Worm (Caenorhabditis elegans) whole organism, midembryonic: ENCODE measurements around the gene clec-28.

ENCODE experiments used
- cog-1 ChIP-seq: sonication (generic microtip); optimal IDR thresholded peaks from 2 replicates; lab custom pipeline; 2016; ENCODE audit warnings: missing genetic modification characterization, missing compliant biosample characterization
- flt-1 ChIP-seq: fragments of 200-800 bp; sonication (Bioruptor generic); IDR thresholded peaks from 2 replicates; pipeline ENCODE4 v1.3.6; 2022; ENCODE audit warnings: missing genetic modification characterization, missing compliant biosample characterization
- klf-2 ChIP-seq: fragments of 200-800 bp; sonication (Bioruptor generic); conservative IDR thresholded peaks from 2 replicates; pipeline ENCODE4 v1.3.6; 2022; ENCODE audit warnings: missing genetic modification reagents, missing genetic modification characterization, missing compliant biosample characterization
- ztf-29 ChIP-seq: fragments of 200-800 bp; sonication (Bioruptor generic); IDR thresholded peaks from 2 replicates; pipeline ENCODE4 v1.3.6; 2022; ENCODE audit warnings: missing genetic modification reagents, missing genetic modification characterization, missing compliant biosample characterization

DNA sequence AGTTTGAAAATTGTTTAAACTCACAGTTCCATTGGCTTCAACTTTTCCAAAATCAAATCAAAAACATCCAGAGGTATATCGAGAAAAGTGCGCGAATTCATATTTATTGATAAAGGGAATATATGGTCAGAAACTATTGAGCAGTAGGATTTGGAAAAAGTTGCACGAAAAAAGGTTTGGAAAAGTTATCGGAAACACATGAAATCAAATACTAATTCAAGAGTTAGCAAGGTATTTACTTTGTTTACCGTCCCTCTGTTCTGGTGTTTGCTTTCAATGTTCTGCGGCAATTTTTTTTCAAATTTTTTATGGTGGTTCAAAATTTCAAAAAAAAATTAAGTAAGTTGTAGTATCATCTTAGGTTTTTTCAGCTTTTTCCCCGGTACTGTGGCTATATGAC, 33.9 kb downstream of the clec-28 start, which contains the start of gene fbxa-45:
- TF ChIP-seq cog-1 (tag; lab: Kevin White, UChicago), result no peak
- no peak for TF ChIP-seq klf-2
- TF ChIP-seq flt-1 (GFP tag; lab: Robert Waterston, UW), result no peak
- TF ChIP-seq ztf-29, result no peak
